Worm (Caenorhabditis elegans) whole organism, L4 larva: ENCODE results near the gene dve-1.
A peak's percentile ranks its signal among the peaks of the same experiment; 100 is the strongest.

Experiments
- F10B5.3 ChIP-seq: sonication (generic microtip); optimal IDR thresholded peaks from 2 replicates; lab custom pipeline; 2016; ENCODE audit warnings: mild to moderate bottlenecking, missing genetic modification characterization, missing compliant biosample characterization
- F26F4.8 ChIP-seq: fragments of 200-800 bp; sonication (Bioruptor generic); conservative IDR thresholded peaks from 2 replicates; pipeline ENCODE4 v1.3.6; 2022; ENCODE audit warnings: missing genetic modification characterization, missing compliant biosample characterization
- F49E8.2 ChIP-seq: sonication (generic microtip); optimal IDR thresholded peaks from 2 replicates; lab custom pipeline; 2016; ENCODE audit warnings: missing compliant biosample characterization, mild to moderate bottlenecking, missing genetic modification characterization, borderline replicate concordance
- T26A8.4 ChIP-seq: fragments of 200-800 bp; sonication (Bioruptor generic); IDR thresholded peaks from 2 replicates; pipeline ENCODE4 v1.3.6; 2022; ENCODE audit warnings: missing genetic modification characterization, missing compliant biosample characterization
- Y105C5A.15 ChIP-seq: fragments of 200-800 bp; sonication (Bioruptor generic); IDR thresholded peaks from 2 replicates; pipeline ENCODE4 v1.3.6; 2022; ENCODE audit warnings: missing genetic modification characterization, missing compliant biosample characterization
- Y48G9A.11 ChIP-seq: fragments of 200-800 bp; sonication (Bioruptor generic); IDR thresholded peaks from 2 replicates; pipeline ENCODE4 v1.3.6; 2022; ENCODE audit warnings: missing genetic modification reagents, missing genetic modification characterization, missing compliant biosample characterization
- ZK337.2 ChIP-seq: fragments of 200-800 bp; sonication (Bioruptor generic); IDR thresholded peaks from 2 replicates; pipeline ENCODE4 v1.3.6; 2022; ENCODE audit warnings: missing genetic modification reagents, missing genetic modification characterization, missing compliant biosample characterization
- ZK546.5 ChIP-seq, 2 experiments: sonication (generic microtip); optimal IDR thresholded peaks; 2 replicates each; lab custom pipeline; 2017; ENCODE audit warnings: missing biosample characterization in 2 of 2, missing genetic modification characterization in 2 of 2
- arid-1 ChIP-seq: fragments of 200-800 bp; sonication (Bioruptor generic); conservative IDR thresholded peaks from 2 replicates; pipeline ENCODE4 v1.3.6; 2022; ENCODE audit warnings: missing genetic modification reagents, missing genetic modification characterization, missing compliant biosample characterization
- attf-4 ChIP-seq: sonication (generic microtip); optimal IDR thresholded peaks from 3 replicates; lab custom pipeline; 2017; ENCODE audit warnings: missing biosample characterization, missing genetic modification characterization
- ceh-20 ChIP-seq: fragments of 200-800 bp; sonication (Bioruptor generic); IDR thresholded peaks from 2 replicates; pipeline ENCODE4 v1.3.6; 2022; ENCODE audit warnings: missing genetic modification reagents, missing genetic modification characterization, missing compliant biosample characterization
- ceh-32 ChIP-seq: sonication (generic microtip); optimal IDR thresholded peaks from 2 replicates; lab custom pipeline; 2016; ENCODE audit warnings: mild to moderate bottlenecking, missing genetic modification characterization, missing compliant biosample characterization; ENCODE audit not compliant: poor library complexity
- ceh-44 ChIP-seq: fragments of 200-800 bp; sonication (Bioruptor generic); IDR thresholded peaks from 2 replicates; pipeline ENCODE4 v1.3.6; 2022; ENCODE audit warnings: missing genetic modification reagents, missing genetic modification characterization, missing compliant biosample characterization
- ceh-62 ChIP-seq: sonication (generic microtip); optimal IDR thresholded peaks from 2 replicates; lab custom pipeline; 2017; ENCODE audit warnings: missing biosample characterization, missing genetic modification characterization
- daf-12 ChIP-seq: fragments of 150-350 bp; optimal IDR thresholded peaks from 2 replicates; lab custom pipeline; 2014; ENCODE audit warnings: missing biosample characterization, missing genetic modification reagents, missing genetic modification characterization
- dmd-8 ChIP-seq: fragments of 200-800 bp; sonication (Bioruptor generic); IDR thresholded peaks from 2 replicates; pipeline ENCODE4 v1.3.6; 2022; ENCODE audit warnings: missing genetic modification characterization, missing compliant biosample characterization
- dmd-9 ChIP-seq: fragments of 200-800 bp; sonication (Bioruptor generic); IDR thresholded peaks from 2 replicates; pipeline ENCODE4 v1.3.6; 2022; ENCODE audit warnings: missing genetic modification reagents, missing genetic modification characterization, missing compliant biosample characterization
- gei-8 ChIP-seq: fragments of 200-800 bp; sonication (Bioruptor generic); optimal IDR thresholded peaks from 2 replicates; lab custom pipeline; 2018; ENCODE audit warnings: mild to moderate bottlenecking, missing genetic modification characterization, missing compliant biosample characterization
- hlh-11 ChIP-seq: fragments of 200-800 bp; sonication (Bioruptor generic); optimal IDR thresholded peaks from 2 replicates; lab custom pipeline; 2018; ENCODE audit warnings: mild to moderate bottlenecking, missing genetic modification characterization, missing compliant biosample characterization
- hmg-1.1 ChIP-seq: fragments of 200-800 bp; sonication (Bioruptor generic); IDR thresholded peaks from 2 replicates; pipeline ENCODE4 v1.3.6; 2022; ENCODE audit warnings: missing genetic modification reagents, missing genetic modification characterization, missing compliant biosample characterization
- lir-3 ChIP-seq: sonication (generic microtip); optimal IDR thresholded peaks from 2 replicates; lab custom pipeline; 2016; ENCODE audit warnings: mild to moderate bottlenecking, missing genetic modification characterization, missing compliant biosample characterization
- lsy-2 ChIP-seq, 2 experiments: fragments of 150-350 bp in 1 of 2; sonication (generic microtip) in 1 of 2; optimal IDR thresholded peaks; 2 replicates each; lab custom pipeline; 2014 to 2017; ENCODE audit warnings: missing biosample characterization in 2 of 2, missing genetic modification characterization in 2 of 2
- madf-5 ChIP-seq, 2 experiments: fragments of 200-800 bp; sonication (Bioruptor generic); IDR thresholded peaks; 2 replicates each; pipeline ENCODE4 v1.3.6; 2022; ENCODE audit warnings: missing compliant biosample characterization in 2 of 2, missing genetic modification characterization in 2 of 2
- mdl-1 ChIP-seq, 2 experiments: fragments of 150-350 bp in 1 of 2; sonication (generic microtip) in 1 of 2; optimal IDR thresholded peaks; 2 replicates each; lab custom pipeline; 2014 to 2017; ENCODE audit warnings: missing biosample characterization in 2 of 2, missing genetic modification characterization in 2 of 2
- mes-2 ChIP-seq: sonication (generic microtip); optimal IDR thresholded peaks from 2 replicates; lab custom pipeline; 2016; ENCODE audit warnings: missing genotype, mild to moderate bottlenecking, missing genetic modification characterization, missing compliant biosample characterization; ENCODE audit not compliant: poor library complexity, severe bottlenecking
- mxl-3 ChIP-seq: fragments of 200-800 bp; sonication (Bioruptor generic); optimal IDR thresholded peaks from 2 replicates; lab custom pipeline; 2018; ENCODE audit warnings: mild to moderate bottlenecking, missing genetic modification characterization, missing compliant biosample characterization
- nhr-10 ChIP-seq: fragments of 150-350 bp; optimal IDR thresholded peaks from 2 replicates; lab custom pipeline; 2014; ENCODE audit warnings: missing biosample characterization, missing genetic modification characterization
- nhr-102 ChIP-seq: sonication (generic microtip); optimal IDR thresholded peaks from 2 replicates; lab custom pipeline; 2016; ENCODE audit warnings: mild to moderate bottlenecking, missing genetic modification characterization, moderate library complexity, missing compliant biosample characterization
- nhr-11 ChIP-seq: fragments of 150-350 bp; optimal IDR thresholded peaks from 2 replicates; lab custom pipeline; 2014; ENCODE audit warnings: missing biosample characterization, missing genetic modification characterization
- nhr-28 ChIP-seq: fragments of 150-350 bp; optimal IDR thresholded peaks from 2 replicates; lab custom pipeline; 2014; ENCODE audit warnings: missing biosample characterization, missing genetic modification characterization
- nhr-41 ChIP-seq: fragments of 200-800 bp; sonication (Bioruptor generic); IDR thresholded peaks from 2 replicates; pipeline ENCODE4 v1.3.6; 2022; ENCODE audit warnings: missing genetic modification reagents, missing genetic modification characterization, missing compliant biosample characterization
- nhr-42 ChIP-seq: fragments of 200-800 bp; sonication (Bioruptor generic); IDR thresholded peaks from 2 replicates; pipeline ENCODE4 v1.3.6; 2022; ENCODE audit warnings: missing genetic modification characterization, missing compliant biosample characterization
- nhr-48 ChIP-seq: sonication (generic microtip); optimal IDR thresholded peaks from 2 replicates; lab custom pipeline; 2016; ENCODE audit warnings: mild to moderate bottlenecking, missing genetic modification characterization, missing compliant biosample characterization
- nhr-6 ChIP-seq: fragments of 150-350 bp; optimal IDR thresholded peaks from 2 replicates; lab custom pipeline; 2014; ENCODE audit warnings: missing biosample characterization, missing genetic modification characterization
- nhr-76 ChIP-seq: fragments of 150-350 bp; optimal IDR thresholded peaks from 2 replicates; lab custom pipeline; 2014; ENCODE audit warnings: missing biosample characterization, missing genetic modification characterization
- nhr-77 ChIP-seq: fragments of 150-350 bp; optimal IDR thresholded peaks from 2 replicates; lab custom pipeline; 2014; ENCODE audit warnings: missing biosample characterization, missing genetic modification characterization
- php-3 ChIP-seq: fragments of 200-800 bp; sonication (Bioruptor generic); IDR thresholded peaks from 2 replicates; pipeline ENCODE4 v1.3.6; 2022; ENCODE audit warnings: missing genetic modification reagents, missing genetic modification characterization, missing compliant biosample characterization
- rbr-2 ChIP-seq: sonication (generic microtip); optimal IDR thresholded peaks from 2 replicates; lab custom pipeline; 2016; ENCODE audit warnings: missing genotype, missing genetic modification characterization, missing compliant biosample characterization
- saeg-2 ChIP-seq: fragments of 200-800 bp; sonication (Bioruptor generic); IDR thresholded peaks from 2 replicates; pipeline ENCODE4 v1.3.6; 2022; ENCODE audit warnings: missing genetic modification reagents, missing genetic modification characterization, missing compliant biosample characterization
- sdz-12 ChIP-seq: fragments of 200-800 bp; sonication (Bioruptor generic); optimal IDR thresholded peaks from 2 replicates; lab custom pipeline; 2018; ENCODE audit warnings: mild to moderate bottlenecking, missing genetic modification characterization, missing compliant biosample characterization
- snpc-1.2 ChIP-seq: fragments of 200-800 bp; sonication (Bioruptor generic); IDR thresholded peaks from 2 replicates; pipeline ENCODE4 v1.3.6; 2022; ENCODE audit warnings: missing genetic modification reagents, missing genetic modification characterization, missing compliant biosample characterization
- snpc-4 ChIP-seq: fragments of 150-350 bp; optimal IDR thresholded peaks from 2 replicates; lab custom pipeline; 2014; ENCODE audit warnings: missing biosample characterization, missing genetic modification characterization
- spr-1 ChIP-seq: sonication (generic microtip); optimal IDR thresholded peaks from 2 replicates; lab custom pipeline; 2016; ENCODE audit warnings: mild to moderate bottlenecking, missing genetic modification characterization, missing compliant biosample characterization
- unc-130 ChIP-seq: sonication (generic microtip); optimal IDR thresholded peaks from 2 replicates; lab custom pipeline; 2016; ENCODE audit warnings: missing genetic modification reagents, missing genetic modification characterization, missing compliant biosample characterization
- unc-39 ChIP-seq: sonication (generic microtip); optimal IDR thresholded peaks from 2 replicates; lab custom pipeline; 2017; ENCODE audit warnings: missing biosample characterization, missing genetic modification characterization
- unc-62 ChIP-seq, 3 experiments: fragments of 150-350 bp in 1 of 3; sonication (generic microtip); optimal IDR thresholded peaks in 2 of 3; peaks in 1 of 3; 1 replicate in 1 of 3; 2 replicates in 2 of 3; lab custom pipeline; 2014 to 2017; ENCODE audit warnings: missing biosample characterization in 3 of 3, missing genetic modification characterization in 3 of 3, missing genetic modification reagents in 3 of 3, missing genotype in 1 of 3
- zag-1 ChIP-seq: fragments of 150-350 bp; optimal IDR thresholded peaks from 2 replicates; lab custom pipeline; 2014; ENCODE audit warnings: missing biosample characterization, missing genetic modification characterization
- zfp-2 ChIP-seq: sonication (generic microtip); optimal IDR thresholded peaks from 2 replicates; lab custom pipeline; 2016; ENCODE audit warnings: mild to moderate bottlenecking, missing genetic modification characterization, missing compliant biosample characterization
- zfp-3 ChIP-seq: fragments of 200-800 bp; sonication (Bioruptor generic); conservative IDR thresholded peaks from 2 replicates; pipeline ENCODE4 v1.3.6; 2022; ENCODE audit warnings: missing genetic modification reagents, missing genetic modification characterization, missing compliant biosample characterization
- zip-2 ChIP-seq: fragments of 150-350 bp; optimal IDR thresholded peaks from 2 replicates; lab custom pipeline; 2014; ENCODE audit warnings: missing biosample characterization, missing genetic modification characterization
- ztf-11 ChIP-seq: fragments of 150-350 bp; optimal IDR thresholded peaks from 2 replicates; lab custom pipeline; 2014; ENCODE audit warnings: missing biosample characterization, missing genetic modification characterization

The dve-1 gene

DNA sequence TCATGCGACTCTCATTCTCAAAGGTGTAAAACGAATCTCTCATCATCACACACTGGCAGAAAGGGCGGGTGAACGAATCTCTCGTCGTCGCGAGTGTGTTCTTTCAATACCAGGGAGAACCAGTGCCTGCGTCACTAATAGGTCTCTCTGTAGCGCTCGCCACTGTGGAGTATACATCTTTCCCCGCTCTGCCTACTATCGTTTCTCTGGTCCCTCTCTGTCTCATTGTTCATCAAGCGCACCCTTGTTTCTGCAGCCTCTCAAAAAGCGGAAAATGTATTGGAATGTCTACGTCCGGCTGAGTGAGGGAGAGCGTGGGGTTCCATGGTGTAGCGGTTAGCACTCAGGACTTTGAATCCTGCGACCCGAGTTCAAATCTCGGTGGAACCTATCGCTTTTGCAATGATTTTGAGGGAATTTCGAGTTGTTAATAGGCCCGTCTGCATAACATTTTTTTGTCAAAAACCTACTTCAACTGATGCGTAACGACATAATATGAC, 23.5 kb downstream of the dve-1 start (continued):
- TF ChIP-seq ceh-44 (no peak), snpc-1.2 (GFP tag; lab: Robert Waterston, UW) (0 out of 2 replicates have a peak, but pooled peaks have one; percentile 70), nhr-28 (tag; lab: Kevin White, UChicago) (peak; percentile 84), zfp-3 (GFP tag; lab: Robert Waterston, UW) (peak; percentile 84), mdl-1 (tag; optimal IDR thresholded peaks at IDR 0.05; lab: Kevin White, UChicago) (peak; percentile 56 to 90), unc-130 (peak; percentile 48), ZK546.5 (tag; optimal IDR thresholded peaks at IDR 0.05; lab: Kevin White, UChicago) (peak in 1 of 2 experiments; percentile 26), nhr-10 (tag; lab: Kevin White, UChicago) (peak; percentile 68), lir-3 (tag; lab: Kevin White, UChicago) (peak; percentile 84), nhr-42 (GFP tag; lab: Robert Waterston, UW) (peak; percentile 87), ZK337.2 (GFP tag; lab: Robert Waterston, UW) (0 out of 2 replicates have a peak, but pooled peaks have one; percentile 53), Y48G9A.11 (GFP tag; lab: Robert Waterston, UW) (peak; percentile 74), hmg-1.1 (GFP tag; lab: Robert Waterston, UW) (peak; percentile 98), unc-62 (GFP tag; optimal IDR thresholded peaks at IDR 0.05 in 1 of 2; lab: Kevin White, UChicago) (peak in 1 of 2 experiments; percentile 90), unc-62 (tag; optimal IDR thresholded peaks at IDR 0.05; lab: Kevin White, UChicago) (no peak), rbr-2 (peak; percentile 97), hlh-11 (tag; lab: Kevin White, UChicago) (peak; percentile 89), sdz-12 (GFP tag; lab: Kevin White, UChicago) (no peak), ceh-20 (GFP tag; lab: Robert Waterston, UW) (peak; percentile 79), madf-5 (GFP tag; IDR thresholded peaks at IDR 0.05; lab: Robert Waterston, UW) (peak; percentile 40 to 78; a peak in 1 of 4 replicates), php-3 (peak; percentile 77), nhr-6 (tag; lab: Kevin White, UChicago) (peak; percentile 88), T26A8.4 (GFP tag; lab: Robert Waterston, UW) (peak; percentile 96), nhr-41 (GFP tag; lab: Robert Waterston, UW) (no peak), nhr-77 (tag; lab: Kevin White, UChicago) (peak; percentile 95), dmd-8 (GFP tag; lab: Robert Waterston, UW) (peak; percentile 88), snpc-4 (no peak), ceh-32 (tag; lab: Kevin White, UChicago) (peak; percentile 76), nhr-11 (tag; lab: Kevin White, UChicago) (peak; percentile 81), mes-2 (tag; lab: Kevin White, UChicago) (peak; percentile 83), daf-12 (tag; lab: Kevin White, UChicago) (no peak), F26F4.8 (GFP tag; lab: Robert Waterston, UW) (peak; percentile 63; the same call in 1 of the 2 replicates), attf-4 (tag; lab: Kevin White, UChicago) (no peak), dmd-9 (peak; percentile 81), nhr-76 (no peak), F10B5.3 (tag; lab: Kevin White, UChicago) (peak; percentile 88), lsy-2 (tag; optimal IDR thresholded peaks at IDR 0.05; lab: Kevin White, UChicago) (peak; percentile 86 to 88), nhr-48 (tag; lab: Kevin White, UChicago) (peak; percentile 88), unc-39 (tag; lab: Kevin White, UChicago) (no peak), saeg-2 (GFP tag; lab: Robert Waterston, UW) (no peak), zag-1 (tag; lab: Kevin White, UChicago) (peak; percentile 70), F49E8.2 (tag; lab: Kevin White, UChicago) (peak; percentile 45), zfp-2 (peak; percentile 59), ceh-62 (tag; lab: Kevin White, UChicago) (no peak), mxl-3 (GFP tag; lab: Kevin White, UChicago) (peak; percentile 79), Y105C5A.15 (no peak), nhr-102 (peak; percentile 96), gei-8 (GFP tag; lab: Kevin White, UChicago) (peak; percentile 75), ztf-11 (tag; lab: Kevin White, UChicago) (no peak), spr-1 (tag; lab: Kevin White, UChicago) (peak; percentile 93), zip-2 (tag; lab: Kevin White, UChicago) (peak; percentile 82), arid-1 (GFP tag; lab: Robert Waterston, UW) (peak; percentile 31; the same call in 1 of the 2 replicates)
